Worm (Caenorhabditis elegans) whole organism, mixed stage, embryonic: ENCODE results near the gene nhr-223.

Experiments used
- M03D4.4 ChIP-seq: sonication (generic microtip); optimal IDR thresholded peaks from 2 replicates; lab custom pipeline; 2017; ENCODE audit warnings: mild to moderate bottlenecking, missing genetic modification characterization, missing compliant biosample characterization
- bed-3 ChIP-seq: fragments of 200-800 bp; sonication (Bioruptor generic); optimal IDR thresholded peaks from 3 replicates; lab custom pipeline; 2018; ENCODE audit warnings: mild to moderate bottlenecking, missing genetic modification characterization, moderate library complexity, missing compliant biosample characterization
- blmp-1 ChIP-seq: fragments of 150-350 bp; optimal IDR thresholded peaks from 2 replicates; lab custom pipeline; 2014; ENCODE audit warnings: missing biosample characterization, missing genetic modification characterization
- ceh-39 ChIP-seq: fragments of 150-350 bp; optimal IDR thresholded peaks from 2 replicates; lab custom pipeline; 2014; ENCODE audit warnings: missing biosample characterization, missing genetic modification characterization
- ceh-43 ChIP-seq: fragments of 200-800 bp; sonication (Bioruptor generic); optimal IDR thresholded peaks from 2 replicates; lab custom pipeline; 2018; ENCODE audit warnings: mild to moderate bottlenecking, missing genetic modification characterization, moderate library complexity, missing compliant biosample characterization
- ces-1 ChIP-seq: fragments of 150-350 bp; optimal IDR thresholded peaks from 2 replicates; lab custom pipeline; 2014; ENCODE audit warnings: missing biosample characterization, missing genetic modification reagents, missing genetic modification characterization
- cnd-1 ChIP-seq: fragments of 200-800 bp; sonication (Bioruptor generic); optimal IDR thresholded peaks from 2 replicates; lab custom pipeline; 2018; ENCODE audit warnings: mild to moderate bottlenecking, missing genetic modification characterization, missing compliant biosample characterization
- drap-1 ChIP-seq: fragments of 200-800 bp; sonication (Bioruptor generic); optimal IDR thresholded peaks from 3 replicates; lab custom pipeline; 2018; ENCODE audit warnings: mild to moderate bottlenecking, missing genetic modification characterization, missing compliant biosample characterization
- elt-1 ChIP-seq: sonication (generic microtip); optimal IDR thresholded peaks from 2 replicates; lab custom pipeline; 2017; ENCODE audit warnings: missing genetic modification characterization, mild to moderate bottlenecking, missing compliant biosample characterization, antibody characterized with exemption, moderate library complexity, borderline replicate concordance; ENCODE audit not compliant: insufficient read depth
- elt-3 ChIP-seq: fragments of 150-350 bp; optimal IDR thresholded peaks from 2 replicates; lab custom pipeline; 2014; ENCODE audit warnings: missing biosample characterization, missing genetic modification characterization
- flh-1 ChIP-seq: fragments of 200-800 bp; sonication (Bioruptor generic); optimal IDR thresholded peaks from 2 replicates; lab custom pipeline; 2018; ENCODE audit warnings: mild to moderate bottlenecking, missing genetic modification characterization, moderate library complexity, missing compliant biosample characterization
- ham-2 ChIP-seq: fragments of 200-800 bp; sonication (Bioruptor generic); optimal IDR thresholded peaks from 2 replicates; lab custom pipeline; 2018; ENCODE audit warnings: mild to moderate bottlenecking, missing genetic modification characterization, missing compliant biosample characterization
- hlh-1 ChIP-seq: fragments of 150-350 bp; optimal IDR thresholded peaks from 2 replicates; lab custom pipeline; 2014; ENCODE audit warnings: missing biosample characterization, missing genetic modification reagents, missing genetic modification characterization
- lin-32 ChIP-seq: fragments of 200-800 bp; sonication (Bioruptor generic); optimal IDR thresholded peaks from 2 replicates; lab custom pipeline; 2018; ENCODE audit warnings: mild to moderate bottlenecking, missing genetic modification characterization, missing compliant biosample characterization
- lsy-2 ChIP-seq: fragments of 150-350 bp; optimal IDR thresholded peaks from 2 replicates; lab custom pipeline; 2014; ENCODE audit warnings: missing biosample characterization, missing genetic modification characterization
- mab-5 ChIP-seq: fragments of 150-350 bp; optimal IDR thresholded peaks from 2 replicates; lab custom pipeline; 2014; ENCODE audit warnings: missing biosample characterization, missing genetic modification characterization
- mep-1 ChIP-seq: fragments of 150-350 bp; optimal IDR thresholded peaks from 2 replicates; lab custom pipeline; 2017; ENCODE audit warnings: missing biosample characterization, missing genetic modification reagents, missing genetic modification characterization, inconsistent platforms
- mls-2 ChIP-seq: sonication (generic microtip); optimal IDR thresholded peaks from 2 replicates; lab custom pipeline; 2016; ENCODE audit warnings: mild to moderate bottlenecking, missing genetic modification characterization, moderate library complexity, missing compliant biosample characterization
- nhr-12 ChIP-seq: fragments of 150-350 bp; optimal IDR thresholded peaks from 2 replicates; lab custom pipeline; 2014; ENCODE audit warnings: missing biosample characterization, missing genetic modification characterization
- nhr-2 ChIP-seq: fragments of 150-350 bp; optimal IDR thresholded peaks from 2 replicates; lab custom pipeline; 2014; ENCODE audit warnings: missing biosample characterization, missing genetic modification characterization
- nhr-28 ChIP-seq: fragments of 150-350 bp; optimal IDR thresholded peaks from 2 replicates; lab custom pipeline; 2014; ENCODE audit warnings: missing biosample characterization, missing genetic modification characterization
- nhr-76 ChIP-seq: sonication (generic microtip); optimal IDR thresholded peaks from 2 replicates; lab custom pipeline; 2017; ENCODE audit warnings: missing biosample characterization, missing genetic modification characterization
- pha-4 ChIP-seq: fragments of 150-350 bp; optimal IDR thresholded peaks from 2 replicates; lab custom pipeline; 2018; ENCODE audit warnings: missing biosample characterization, missing genetic modification reagents, missing genetic modification characterization
- sem-2 ChIP-seq: fragments of 200-800 bp; sonication (Bioruptor generic); optimal IDR thresholded peaks from 2 replicates; lab custom pipeline; 2018; ENCODE audit warnings: mild to moderate bottlenecking, missing genetic modification characterization, missing compliant biosample characterization
- snpc-4 ChIP-seq: fragments of 150-350 bp; optimal IDR thresholded peaks from 2 replicates; lab custom pipeline; 2014; ENCODE audit warnings: missing biosample characterization, missing genetic modification characterization
- sptf-1 ChIP-seq: sonication (generic microtip); optimal IDR thresholded peaks from 2 replicates; lab custom pipeline; 2017; ENCODE audit warnings: mild to moderate bottlenecking, missing genetic modification characterization, moderate library complexity, missing compliant biosample characterization
- tbx-8 ChIP-seq: fragments of 200-800 bp; sonication (Bioruptor generic); optimal IDR thresholded peaks from 2 replicates; lab custom pipeline; 2018; ENCODE audit warnings: mild to moderate bottlenecking, missing genetic modification characterization, moderate library complexity, missing compliant biosample characterization
- unc-39 ChIP-seq: fragments of 150-350 bp; optimal IDR thresholded peaks from 2 replicates; lab custom pipeline; 2014; ENCODE audit warnings: missing biosample characterization, missing genetic modification characterization
- zip-8 ChIP-seq: fragments of 150-350 bp; optimal IDR thresholded peaks from 2 replicates; lab custom pipeline; 2014; ENCODE audit warnings: missing biosample characterization, missing genetic modification characterization
- ztf-11 ChIP-seq: fragments of 150-350 bp; optimal IDR thresholded peaks from 2 replicates; lab custom pipeline; 2014; ENCODE audit warnings: missing biosample characterization, missing genetic modification characterization

Gene nhr-223

DNA sequence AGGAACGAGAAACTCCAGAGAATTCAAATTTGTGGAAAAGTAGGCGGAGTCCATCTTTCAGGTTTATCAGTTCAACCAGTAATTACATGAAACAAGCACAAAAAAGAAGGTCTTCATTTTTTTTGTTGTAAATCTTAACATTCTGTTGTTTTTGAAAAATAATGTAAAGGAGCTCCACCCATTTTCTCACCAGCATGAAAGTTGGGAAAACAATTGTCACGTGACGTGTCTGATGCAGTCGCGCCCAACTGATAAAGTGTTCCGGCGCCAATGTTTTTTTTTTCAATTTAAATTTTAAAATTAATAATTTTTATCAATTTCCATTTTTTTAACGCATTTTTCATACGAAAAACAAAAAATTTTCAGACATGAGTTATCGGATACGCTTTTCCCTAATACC is 27.1 kb upstream of the nhr-223 start, which contains the start of gene F57A10.4:
F57A10.4 (plus strand) TSS at position 367 of the 400 bp plus-strand sequence.
- TF ChIP-seq nhr-28 (no peak), elt-3 (tag; lab: Kevin White, UChicago) (no peak), nhr-12 (tag; lab: Kevin White, UChicago) (no peak), hlh-1 (tag; lab: Kevin White, UChicago) (no peak), lsy-2 (no peak), nhr-76 (no peak), bed-3 (no peak), tbx-8 (no peak), flh-1 (GFP tag; lab: Kevin White, UChicago) (no peak)

DNA sequence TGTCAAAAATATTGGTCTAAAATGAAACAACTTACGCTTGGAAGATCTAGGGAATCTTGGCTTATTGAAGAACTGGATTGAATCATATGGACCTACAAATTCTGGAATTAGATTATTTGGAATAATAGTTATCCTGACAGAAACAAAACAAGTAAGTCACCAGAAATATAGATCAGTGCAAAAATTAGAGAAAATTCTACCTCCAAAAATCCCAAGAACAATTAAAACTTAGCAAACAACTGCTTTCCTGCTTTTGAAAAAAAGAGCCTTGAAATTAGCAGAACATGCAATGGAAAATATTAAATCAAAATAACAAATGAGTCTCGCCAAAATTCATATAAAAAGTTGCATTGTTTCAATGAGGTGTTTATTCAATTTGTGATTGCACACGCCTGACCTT is 23.0 kb upstream of the nhr-223 start, which contains the start of gene nhr-60:
nhr-60 (minus strand) TSS at position 101 of the 400 bp plus-strand sequence.
- TF ChIP-seq blmp-1 (tag; lab: Kevin White, UChicago) (no peak), zip-8 (tag; lab: Kevin White, UChicago) (no peak), mab-5 (tag; lab: Kevin White, UChicago) (no peak), sem-2 (no peak), nhr-76 (no peak)

DNA sequence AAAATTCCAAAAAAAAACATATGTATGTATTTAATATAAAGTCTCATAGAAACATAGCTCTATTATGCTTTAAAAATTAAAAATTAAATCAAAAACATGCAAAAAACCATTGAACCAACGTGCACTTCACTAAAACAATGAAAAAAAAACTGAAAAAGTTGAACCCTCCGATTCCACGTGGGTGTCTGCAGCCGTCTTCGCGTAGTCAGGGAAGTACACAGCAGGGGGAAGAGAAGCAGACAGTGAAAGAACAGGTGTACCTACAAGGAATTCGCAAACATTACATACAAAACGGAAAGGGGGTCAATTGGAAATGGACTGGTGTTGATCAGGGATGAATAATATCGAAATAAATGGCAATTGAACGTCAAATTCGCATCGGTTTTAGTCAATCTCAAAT is 22.2 kb upstream of the nhr-223 start:
- TF ChIP-seq zip-8 (tag; lab: Kevin White, UChicago) (no peak), ham-2 (GFP tag; lab: Kevin White, UChicago) (no peak), sptf-1 (tag; lab: Kevin White, UChicago) (no peak), lin-32 (no peak), hlh-1 (tag; lab: Kevin White, UChicago) (no peak), drap-1 (GFP tag; lab: Kevin White, UChicago) (no peak), sem-2 (no peak), cnd-1 (tag; lab: Kevin White, UChicago) (no peak), mls-2 (tag; lab: Kevin White, UChicago) (no peak), nhr-28 (no peak), snpc-4 (tag; lab: Kevin White, UChicago) (no peak), ceh-39 (tag; lab: Kevin White, UChicago) (no peak), M03D4.4 (tag; lab: Kevin White, UChicago) (no peak), ztf-11 (no peak), nhr-2 (no peak), nhr-12 (tag; lab: Kevin White, UChicago) (no peak), nhr-76 (no peak)

DNA sequence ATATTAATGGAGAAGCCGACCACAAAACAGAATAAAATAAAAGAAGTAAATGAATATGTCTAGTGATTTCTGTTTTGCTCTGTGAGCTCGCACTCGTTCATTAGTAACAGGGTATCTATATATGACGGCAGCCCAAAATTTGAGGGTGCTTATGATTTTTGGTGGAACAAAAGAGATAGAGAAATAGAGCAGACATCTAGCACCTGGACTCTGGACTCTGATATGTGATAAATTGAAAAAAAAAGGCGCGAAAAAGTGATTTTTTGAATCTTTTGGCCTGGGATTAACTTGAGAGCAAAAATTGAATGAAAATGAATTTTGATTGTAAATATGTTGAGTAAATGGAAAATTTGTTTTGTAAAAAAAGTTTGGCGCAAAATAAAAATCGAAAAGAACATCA is 19.5 kb upstream of the nhr-223 start, which contains the start of gene nhr-283:
nhr-283 (minus strand) TSS at position 101 of the 400 bp plus-strand sequence.
- TF ChIP-seq elt-3 (tag; lab: Kevin White, UChicago) (no peak), blmp-1 (tag; lab: Kevin White, UChicago) (no peak), flh-1 (GFP tag; lab: Kevin White, UChicago) (no peak), drap-1 (GFP tag; lab: Kevin White, UChicago) (no peak), M03D4.4 (tag; lab: Kevin White, UChicago) (no peak), ham-2 (GFP tag; lab: Kevin White, UChicago) (no peak), mep-1 (no peak), pha-4 (tag; lab: Kevin White, UChicago) (no peak), ceh-43 (GFP tag; lab: Kevin White, UChicago) (no peak), nhr-76 (no peak), zip-8 (tag; lab: Kevin White, UChicago) (no peak), unc-39 (tag; lab: Kevin White, UChicago) (no peak), ztf-11 (no peak), elt-1 (tag; lab: Kevin White, UChicago) (no peak), ces-1 (GFP tag; lab: Kevin White, UChicago) (no peak)

DNA sequence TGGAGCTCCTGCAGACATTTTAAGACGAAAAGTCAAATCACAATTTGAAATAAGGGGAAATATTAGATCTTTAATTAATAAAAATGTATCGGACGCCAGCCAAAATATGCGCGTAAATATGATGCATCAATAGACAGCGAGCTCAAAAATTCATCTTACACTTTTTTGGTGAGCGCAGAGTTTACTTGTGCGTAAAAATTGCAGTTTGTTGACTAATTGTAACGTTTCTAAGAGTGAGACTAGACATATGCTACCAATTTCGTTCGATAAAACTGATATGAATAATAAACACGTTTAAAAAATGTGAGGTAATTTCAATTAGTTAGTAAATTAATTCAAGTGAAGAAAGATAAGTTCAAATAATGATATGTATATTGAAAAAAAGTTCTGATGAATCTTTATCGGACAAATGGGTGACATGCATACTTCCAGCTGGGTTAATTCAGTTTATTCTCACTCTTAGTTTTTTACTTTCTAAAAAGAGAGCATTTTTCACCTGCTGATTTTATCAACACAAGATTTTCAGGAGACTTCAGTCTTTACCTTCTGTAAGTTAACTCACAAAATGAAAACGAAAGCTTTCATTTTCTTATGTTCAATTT is 17.0 kb upstream of the nhr-223 start, which contains the start of the genes nhr-285 and irld-52:
nhr-285 (minus strand) TSS at position 101 of the 602 bp plus-strand sequence.
irld-52 (plus strand) TSS at position 552 of the 602 bp plus-strand sequence.
- no peak for TF ChIP-seq lsy-2
